Worm (Caenorhabditis elegans) whole organism, mixed stage, embryonic: ENCODE data around the gene npp-5.
A peak's percentile ranks its signal among the peaks of the same experiment; 100 is the strongest.

Experiments
- M03D4.4 ChIP-seq: sonication (generic microtip); optimal IDR thresholded peaks from 2 replicates; lab custom pipeline; 2017; ENCODE audit warnings: mild to moderate bottlenecking, missing genetic modification characterization, missing compliant biosample characterization
- bed-3 ChIP-seq: fragments of 200-800 bp; sonication (Bioruptor generic); optimal IDR thresholded peaks from 3 replicates; lab custom pipeline; 2018; ENCODE audit warnings: mild to moderate bottlenecking, missing genetic modification characterization, moderate library complexity, missing compliant biosample characterization
- ceh-39 ChIP-seq: fragments of 150-350 bp; optimal IDR thresholded peaks from 2 replicates; lab custom pipeline; 2014; ENCODE audit warnings: missing biosample characterization, missing genetic modification characterization
- ceh-83 ChIP-seq: fragments of 200-800 bp; sonication (Bioruptor generic); optimal IDR thresholded peaks from 2 replicates; lab custom pipeline; 2018; ENCODE audit warnings: mild to moderate bottlenecking, missing genetic modification characterization, missing compliant biosample characterization
- ces-1 ChIP-seq: fragments of 150-350 bp; optimal IDR thresholded peaks from 2 replicates; lab custom pipeline; 2014; ENCODE audit warnings: missing biosample characterization, missing genetic modification reagents, missing genetic modification characterization
- elt-1 ChIP-seq: sonication (generic microtip); optimal IDR thresholded peaks from 2 replicates; lab custom pipeline; 2017; ENCODE audit warnings: missing genetic modification characterization, mild to moderate bottlenecking, missing compliant biosample characterization, antibody characterized with exemption, moderate library complexity, borderline replicate concordance; ENCODE audit not compliant: insufficient read depth
- elt-3 ChIP-seq: fragments of 150-350 bp; optimal IDR thresholded peaks from 2 replicates; lab custom pipeline; 2014; ENCODE audit warnings: missing biosample characterization, missing genetic modification characterization
- flh-1 ChIP-seq: fragments of 200-800 bp; sonication (Bioruptor generic); optimal IDR thresholded peaks from 2 replicates; lab custom pipeline; 2018; ENCODE audit warnings: mild to moderate bottlenecking, missing genetic modification characterization, moderate library complexity, missing compliant biosample characterization
- ham-2 ChIP-seq: fragments of 200-800 bp; sonication (Bioruptor generic); optimal IDR thresholded peaks from 2 replicates; lab custom pipeline; 2018; ENCODE audit warnings: mild to moderate bottlenecking, missing genetic modification characterization, missing compliant biosample characterization
- lin-13 ChIP-seq: fragments of 150-350 bp; optimal IDR thresholded peaks from 2 replicates; lab custom pipeline; 2014; ENCODE audit warnings: missing biosample characterization, missing genetic modification characterization
- lin-32 ChIP-seq: fragments of 200-800 bp; sonication (Bioruptor generic); optimal IDR thresholded peaks from 2 replicates; lab custom pipeline; 2018; ENCODE audit warnings: mild to moderate bottlenecking, missing genetic modification characterization, missing compliant biosample characterization
- lsy-2 ChIP-seq: fragments of 150-350 bp; optimal IDR thresholded peaks from 2 replicates; lab custom pipeline; 2014; ENCODE audit warnings: missing biosample characterization, missing genetic modification characterization
- mab-5 ChIP-seq: fragments of 150-350 bp; optimal IDR thresholded peaks from 2 replicates; lab custom pipeline; 2014; ENCODE audit warnings: missing biosample characterization, missing genetic modification characterization
- mep-1 ChIP-seq: fragments of 150-350 bp; optimal IDR thresholded peaks from 2 replicates; lab custom pipeline; 2017; ENCODE audit warnings: missing biosample characterization, missing genetic modification reagents, missing genetic modification characterization, inconsistent platforms
- mls-2 ChIP-seq: sonication (generic microtip); optimal IDR thresholded peaks from 2 replicates; lab custom pipeline; 2016; ENCODE audit warnings: mild to moderate bottlenecking, missing genetic modification characterization, moderate library complexity, missing compliant biosample characterization
- nhr-12 ChIP-seq: fragments of 150-350 bp; optimal IDR thresholded peaks from 2 replicates; lab custom pipeline; 2014; ENCODE audit warnings: missing biosample characterization, missing genetic modification characterization
- nhr-237 ChIP-seq: fragments of 150-350 bp; optimal IDR thresholded peaks from 2 replicates; lab custom pipeline; 2014; ENCODE audit warnings: missing biosample characterization, missing genetic modification characterization
- nhr-28 ChIP-seq: fragments of 150-350 bp; optimal IDR thresholded peaks from 2 replicates; lab custom pipeline; 2014; ENCODE audit warnings: missing biosample characterization, missing genetic modification characterization
- nhr-76 ChIP-seq: sonication (generic microtip); optimal IDR thresholded peaks from 2 replicates; lab custom pipeline; 2017; ENCODE audit warnings: missing biosample characterization, missing genetic modification characterization
- pha-4 ChIP-seq: fragments of 150-350 bp; optimal IDR thresholded peaks from 2 replicates; lab custom pipeline; 2018; ENCODE audit warnings: missing biosample characterization, missing genetic modification reagents, missing genetic modification characterization
- sem-2 ChIP-seq: fragments of 200-800 bp; sonication (Bioruptor generic); optimal IDR thresholded peaks from 2 replicates; lab custom pipeline; 2018; ENCODE audit warnings: mild to moderate bottlenecking, missing genetic modification characterization, missing compliant biosample characterization
- sptf-1 ChIP-seq: sonication (generic microtip); optimal IDR thresholded peaks from 2 replicates; lab custom pipeline; 2017; ENCODE audit warnings: mild to moderate bottlenecking, missing genetic modification characterization, moderate library complexity, missing compliant biosample characterization
- tbx-8 ChIP-seq: fragments of 200-800 bp; sonication (Bioruptor generic); optimal IDR thresholded peaks from 2 replicates; lab custom pipeline; 2018; ENCODE audit warnings: mild to moderate bottlenecking, missing genetic modification characterization, moderate library complexity, missing compliant biosample characterization
- unc-120 ChIP-seq: sonication (generic microtip); optimal IDR thresholded peaks from 2 replicates; lab custom pipeline; 2017; ENCODE audit warnings: missing genetic modification characterization, missing compliant biosample characterization; ENCODE audit not compliant: poor library complexity, severe bottlenecking
- unc-39 ChIP-seq: fragments of 150-350 bp; optimal IDR thresholded peaks from 2 replicates; lab custom pipeline; 2014; ENCODE audit warnings: missing biosample characterization, missing genetic modification characterization
- unc-62 ChIP-seq: fragments of 150-350 bp; optimal IDR thresholded peaks from 2 replicates; lab custom pipeline; 2014; ENCODE audit warnings: missing biosample characterization, missing genetic modification reagents, missing genetic modification characterization
- zip-8 ChIP-seq: fragments of 150-350 bp; optimal IDR thresholded peaks from 2 replicates; lab custom pipeline; 2014; ENCODE audit warnings: missing biosample characterization, missing genetic modification characterization
- ztf-11 ChIP-seq: fragments of 150-350 bp; optimal IDR thresholded peaks from 2 replicates; lab custom pipeline; 2014; ENCODE audit warnings: missing biosample characterization, missing genetic modification characterization

Gene npp-5

ce11 chrII:11599751-11600150, at the start of gene npp-5:
Gene npp-5, minus strand, starts transcription at chrII:11599809.
- TF ChIP-seq lsy-2 (tag; lab: Kevin White, UChicago): peak; percentile 27
- no peak for TF ChIP-seq mep-1 (tag; lab: Kevin White, UChicago)

- no peak for TF ChIP-seq M03D4.4 (tag; lab: Kevin White, UChicago)
- no peak for TF ChIP-seq elt-1 (tag; lab: Kevin White, UChicago)
- no peak for TF ChIP-seq mep-1 (tag; lab: Kevin White, UChicago)
- TF ChIP-seq bed-3 (GFP tag; lab: Kevin White, UChicago): no peak
- no peak for TF ChIP-seq sem-2 (GFP tag; lab: Kevin White, UChicago)
- no peak for TF ChIP-seq nhr-28 (tag; lab: Kevin White, UChicago)
- TF ChIP-seq flh-1 (GFP tag; lab: Kevin White, UChicago): no peak
- no peak for TF ChIP-seq ham-2 (GFP tag; lab: Kevin White, UChicago)
- TF ChIP-seq mls-2 (tag; lab: Kevin White, UChicago): no peak
- no peak for TF ChIP-seq unc-62 (GFP tag; lab: Kevin White, UChicago)
- TF ChIP-seq nhr-12 (tag; lab: Kevin White, UChicago): no peak
- no peak for TF ChIP-seq mab-5
- TF ChIP-seq, all 35 proteins: peak for 0
These were observed 49.6 kb upstream of the npp-5 start for ce11 chrII:11649239-11649638.

- TF ChIP-seq tbx-8 (GFP tag; lab: Kevin White, UChicago) (no peak), nhr-237 (tag; lab: Kevin White, UChicago) (no peak), ztf-11 (tag; lab: Kevin White, UChicago) (no peak), nhr-76 (tag; lab: Kevin White, UChicago) (no peak), bed-3 (GFP tag; lab: Kevin White, UChicago) (no peak), zip-8 (tag; lab: Kevin White, UChicago) (no peak), unc-120 (tag; lab: Kevin White, UChicago) (no peak), flh-1 (GFP tag; lab: Kevin White, UChicago) (no peak), sptf-1 (no peak), mls-2 (tag; lab: Kevin White, UChicago) (no peak), unc-62 (GFP tag; lab: Kevin White, UChicago) (no peak), elt-3 (tag; lab: Kevin White, UChicago) (no peak), ceh-83 (GFP tag; lab: Kevin White, UChicago) (no peak), lin-32 (GFP tag; lab: Kevin White, UChicago) (no peak), mep-1 (tag; lab: Kevin White, UChicago) (no peak), unc-39 (no peak), ceh-39 (no peak)
These were observed 47.3 kb upstream of the npp-5 start for ce11 chrII:11646874-11647273.

ce11 chrII:11646276-11646797, 46.7 kb upstream of the npp-5 start, which contains the start of gene ghi-1:
Gene ghi-1, plus strand, starts transcription at chrII:11646747.
- no peak for TF ChIP-seq tbx-8 (GFP tag; lab: Kevin White, UChicago)
- no peak for TF ChIP-seq lin-13 (tag; lab: Kevin White, UChicago)
- no peak for TF ChIP-seq ham-2 (GFP tag; lab: Kevin White, UChicago)
- no peak for TF ChIP-seq nhr-237 (tag; lab: Kevin White, UChicago)

- TF ChIP-seq elt-1 (tag; lab: Kevin White, UChicago) (no peak), nhr-237 (tag; lab: Kevin White, UChicago) (no peak), bed-3 (GFP tag; lab: Kevin White, UChicago) (no peak), pha-4 (tag; lab: Kevin White, UChicago) (no peak)
These were observed 45.8 kb upstream of the npp-5 start for ce11 chrII:11645383-11645782.

ce11 chrII:11644535-11644934, 44.9 kb upstream of the npp-5 start:
- TF ChIP-seq elt-1 (tag; lab: Kevin White, UChicago) (no peak), sem-2 (GFP tag; lab: Kevin White, UChicago) (no peak), mls-2 (tag; lab: Kevin White, UChicago) (no peak), mab-5 (no peak), unc-120 (tag; lab: Kevin White, UChicago) (no peak), ces-1 (no peak), ceh-39 (no peak)
- TF ChIP-seq, all 35 proteins: peak for 0
